Fruit fly (Drosophila melanogaster) whole organism, embryonic: Measurements from ENCODE around the gene Mrgn1.
A peak's percentile ranks its signal among the peaks of the same experiment; 100 is the strongest.

Experiments used
- Ada2b ChIP-seq: fragments of 200-800 bp; sonication (Bioruptor generic); IDR thresholded peaks from 2 replicates; pipeline ENCODE4 v1.3.6; 2022; ENCODE audit warnings: missing biosample characterization, missing genetic modification characterization
- CG13775 ChIP-seq: fragments of 200-800 bp; sonication (Bioruptor generic); optimal IDR thresholded peaks from 3 replicates; lab custom pipeline; 2017; ENCODE audit warnings: missing biosample characterization, mild to moderate bottlenecking, missing genetic modification characterization
- CG16863 ChIP-seq: fragments of 200-800 bp; sonication (Bioruptor generic); optimal IDR thresholded peaks from 3 replicates; lab custom pipeline; 2016; ENCODE audit warnings: missing biosample characterization, missing genetic modification characterization
- CG17385 ChIP-seq: fragments of 200-800 bp; sonication (Bioruptor generic); optimal IDR thresholded peaks from 3 replicates; lab custom pipeline; 2018; ENCODE audit warnings: missing biosample characterization, mild to moderate bottlenecking, missing genetic modification characterization
- CG18011 ChIP-seq: fragments of 200-800 bp; sonication (Bioruptor generic); optimal IDR thresholded peaks from 2 replicates; lab custom pipeline; 2017; ENCODE audit warnings: missing biosample characterization, missing genetic modification characterization, mild to moderate bottlenecking, moderate library complexity, missing genotype
- CG1832 ChIP-seq: fragments of 200-800 bp; sonication (Bioruptor generic); optimal IDR thresholded peaks from 2 replicates; lab custom pipeline; 2017; ENCODE audit warnings: missing biosample characterization, mild to moderate bottlenecking, missing genetic modification characterization, inconsistent platforms
- CG18619 ChIP-seq: fragments of 200-800 bp; sonication (Bioruptor generic); optimal IDR thresholded peaks from 3 replicates; lab custom pipeline; 2017; ENCODE audit warnings: missing biosample characterization, mild to moderate bottlenecking, missing genetic modification characterization
- CG3281 ChIP-seq: fragments of 200-800 bp; sonication (Bioruptor generic); optimal IDR thresholded peaks from 3 replicates; lab custom pipeline; 2017; ENCODE audit warnings: missing biosample characterization, mild to moderate bottlenecking, missing genetic modification characterization
- CG33557 ChIP-seq: fragments of 200-800 bp; sonication (Bioruptor generic); optimal IDR thresholded peaks from 2 replicates; lab custom pipeline; 2019; ENCODE audit warnings: missing biosample characterization, mild to moderate bottlenecking, missing genetic modification characterization, moderate library complexity
- CG34224 ChIP-seq: fragments of 200-800 bp; sonication (Bioruptor generic); IDR thresholded peaks from 3 replicates; pipeline ENCODE4 v1.3.6; 2022; ENCODE audit warnings: missing biosample characterization, missing genetic modification characterization; ENCODE audit not compliant: partially characterized antibody
- CG34422 ChIP-seq: fragments of 200-800 bp; sonication (Bioruptor generic); IDR thresholded peaks from 3 replicates; pipeline ENCODE4 v1.3.6; 2022; ENCODE audit warnings: missing biosample characterization, missing genetic modification characterization
- CG4360 ChIP-seq: fragments of 200-800 bp; sonication (Bioruptor generic); IDR thresholded peaks from 2 replicates; pipeline ENCODE4 v1.3.6; 2022; ENCODE audit warnings: missing biosample characterization, missing genetic modification characterization
- CG4617 ChIP-seq: fragments of 200-800 bp; sonication (Bioruptor generic); optimal IDR thresholded peaks from 3 replicates; lab custom pipeline; 2016; ENCODE audit warnings: missing biosample characterization, missing genetic modification characterization, borderline replicate concordance
- CG4854 ChIP-seq: fragments of 200-800 bp; sonication (Bioruptor generic); optimal IDR thresholded peaks from 2 replicates; lab custom pipeline; 2016; ENCODE audit warnings: missing biosample characterization, missing genetic modification characterization, inconsistent platforms
- CG6689 ChIP-seq: fragments of 200-800 bp; sonication (Bioruptor generic); IDR thresholded peaks from 2 replicates; pipeline ENCODE4 v1.3.6; 2022; ENCODE audit warnings: missing biosample characterization, missing genetic modification characterization
- CG6791 ChIP-seq: fragments of 200-800 bp; sonication (Bioruptor generic); IDR thresholded peaks from 3 replicates; pipeline ENCODE4 v1.3.6; 2022; ENCODE audit warnings: missing biosample characterization, missing genetic modification characterization; ENCODE audit not compliant: partially characterized antibody
- CrebB ChIP-seq: fragments of 200-800 bp; sonication (Bioruptor generic); optimal IDR thresholded peaks from 3 replicates; lab custom pipeline; 2018; ENCODE audit warnings: missing biosample characterization, mild to moderate bottlenecking, missing genetic modification characterization
- Deaf1 ChIP-seq: fragments of 200-800 bp; optimal IDR thresholded peaks from 3 replicates; lab custom pipeline; 2019; ENCODE audit warnings: missing biosample characterization, mild to moderate bottlenecking, missing genetic modification characterization, moderate library complexity
- Dp ChIP-seq: fragments of 200-800 bp; sonication (Bioruptor generic); optimal IDR thresholded peaks from 2 replicates; lab custom pipeline; 2018; ENCODE audit warnings: missing biosample characterization, mild to moderate bottlenecking, missing genetic modification characterization, moderate library complexity
- Dref ChIP-seq: fragments of 200-800 bp; sonication (Bioruptor generic); IDR thresholded peaks from 2 replicates; pipeline ENCODE4 v1.3.6; 2022; ENCODE audit warnings: missing biosample characterization, missing genetic modification characterization
- E2f1 ChIP-seq: fragments of 200-800 bp; sonication (Bioruptor generic); IDR thresholded peaks from 2 replicates; pipeline ENCODE4 v1.3.6; 2022; ENCODE audit warnings: missing biosample characterization, missing genetic modification characterization
- HmgZ ChIP-seq: fragments of 200-800 bp; sonication (Bioruptor generic); optimal IDR thresholded peaks from 2 replicates; lab custom pipeline; 2018; ENCODE audit warnings: missing biosample characterization, mild to moderate bottlenecking, missing genetic modification characterization
- Hr39 ChIP-seq: fragments of >200 bp; optimal IDR thresholded peaks from 2 replicates; lab custom pipeline; 2017
- Hsf ChIP-seq: fragments of 200-800 bp; sonication (Bioruptor generic); optimal IDR thresholded peaks from 3 replicates; lab custom pipeline; 2016; ENCODE audit warnings: missing biosample characterization, missing genetic modification characterization
- Nf-YC ChIP-seq: fragments of 200-800 bp; optimal IDR thresholded peaks from 3 replicates; lab custom pipeline; 2019; ENCODE audit warnings: missing biosample characterization, mild to moderate bottlenecking, missing genetic modification characterization, moderate library complexity
- Scr ChIP-seq: fragments of 200-800 bp; sonication (Bioruptor generic); IDR thresholded peaks from 2 replicates; pipeline ENCODE4 v1.3.6; 2022; ENCODE audit warnings: missing biosample characterization, missing genetic modification characterization; ENCODE audit not compliant: partially characterized antibody
- Sin3A ChIP-seq: fragments of >200 bp; optimal IDR thresholded peaks from 2 replicates; lab custom pipeline; 2018
- Sox102F ChIP-seq: fragments of 200-800 bp; sonication (Bioruptor generic); optimal IDR thresholded peaks from 2 replicates; lab custom pipeline; 2018; ENCODE audit warnings: missing biosample characterization, mild to moderate bottlenecking, missing genetic modification characterization, moderate library complexity
- bsh ChIP-seq, 2 experiments: fragments of 200-800 bp; sonication (Bioruptor generic); optimal IDR thresholded peaks; 2 replicates each; lab custom pipeline; 2017 to 2018; ENCODE audit warnings: mild to moderate bottlenecking in 2 of 2, missing biosample characterization in 2 of 2, missing genetic modification characterization in 2 of 2, moderate library complexity in 1 of 2
- caup ChIP-seq: fragments of 200-800 bp; sonication (Bioruptor generic); optimal IDR thresholded peaks from 3 replicates; lab custom pipeline; 2017; ENCODE audit warnings: missing biosample characterization, mild to moderate bottlenecking, missing genetic modification characterization, moderate library complexity; ENCODE audit not compliant: severe bottlenecking
- crc ChIP-seq: fragments of 200-800 bp; sonication (Bioruptor generic); optimal IDR thresholded peaks from 2 replicates; lab custom pipeline; 2016; ENCODE audit warnings: missing biosample characterization, missing genetic modification characterization
- cwo ChIP-seq: fragments of 200-800 bp; sonication (Bioruptor generic); optimal IDR thresholded peaks from 3 replicates; lab custom pipeline; 2017; ENCODE audit warnings: missing biosample characterization, missing genetic modification characterization, mild to moderate bottlenecking, moderate library complexity, missing genetic modification reagents
- fd64A ChIP-seq: fragments of 200-800 bp; sonication (Bioruptor generic); optimal IDR thresholded peaks from 3 replicates; lab custom pipeline; 2018; ENCODE audit warnings: missing biosample characterization, mild to moderate bottlenecking, missing genetic modification characterization
- fu2 ChIP-seq: fragments of 200-800 bp; sonication (Bioruptor generic); optimal IDR thresholded peaks from 2 replicates; lab custom pipeline; 2016; ENCODE audit warnings: missing biosample characterization, missing genetic modification characterization
- mirr ChIP-seq: fragments of 200-800 bp; sonication (Bioruptor generic); optimal IDR thresholded peaks from 3 replicates; lab custom pipeline; 2018; ENCODE audit warnings: missing biosample characterization, mild to moderate bottlenecking, missing genetic modification characterization
- mld ChIP-seq: fragments of 200-800 bp; sonication (Bioruptor generic); IDR thresholded peaks from 3 replicates; pipeline ENCODE4 v1.3.6; 2022; ENCODE audit warnings: missing biosample characterization, missing genetic modification characterization; ENCODE audit not compliant: partially characterized antibody
- nerfin-1 ChIP-seq: fragments of 200-800 bp; sonication (Bioruptor generic); optimal IDR thresholded peaks from 3 replicates; lab custom pipeline; 2019; ENCODE audit warnings: missing biosample characterization, mild to moderate bottlenecking, missing genetic modification characterization, moderate library complexity
- nerfin-2 ChIP-seq: fragments of 200-800 bp; sonication (Bioruptor generic); IDR thresholded peaks from 2 replicates; pipeline ENCODE4 v1.3.6; 2022; ENCODE audit warnings: missing biosample characterization, missing genetic modification characterization; ENCODE audit not compliant: partially characterized antibody
- pros ChIP-seq: fragments of 200-800 bp; sonication (Bioruptor generic); optimal IDR thresholded peaks from 3 replicates; lab custom pipeline; 2019; ENCODE audit warnings: missing biosample characterization, mild to moderate bottlenecking, missing genetic modification characterization, moderate library complexity
- pum ChIP-seq: fragments of 200-800 bp; sonication (Bioruptor generic); optimal IDR thresholded peaks from 2 replicates; lab custom pipeline; 2016; ENCODE audit warnings: missing biosample characterization, missing genetic modification characterization
- sim ChIP-seq: fragments of 200-800 bp; sonication (Bioruptor generic); IDR thresholded peaks from 2 replicates; pipeline ENCODE4 v1.3.6; 2022; ENCODE audit warnings: missing biosample characterization, missing genetic modification characterization
- slp2 ChIP-seq: fragments of 200-800 bp; sonication (Bioruptor generic); optimal IDR thresholded peaks from 2 replicates; lab custom pipeline; 2016; ENCODE audit warnings: missing biosample characterization, missing genetic modification characterization
- sqz ChIP-seq: fragments of 200-800 bp; sonication (Bioruptor generic); optimal IDR thresholded peaks from 3 replicates; lab custom pipeline; 2018; ENCODE audit warnings: missing biosample characterization, mild to moderate bottlenecking, missing genetic modification characterization
- stwl ChIP-seq: fragments of 200-800 bp; sonication (Bioruptor generic); optimal IDR thresholded peaks from 3 replicates; lab custom pipeline; 2018; ENCODE audit warnings: missing biosample characterization, mild to moderate bottlenecking, missing genetic modification characterization, moderate library complexity
- tin ChIP-seq: fragments of 200-800 bp; sonication (Bioruptor generic); optimal IDR thresholded peaks from 3 replicates; lab custom pipeline; 2016; ENCODE audit warnings: missing biosample characterization, missing genetic modification characterization
- tio ChIP-seq: fragments of 200-800 bp; sonication (Bioruptor generic); optimal IDR thresholded peaks from 2 replicates; lab custom pipeline; 2017; ENCODE audit warnings: missing biosample characterization, missing genetic modification characterization, inconsistent platforms
- unpg ChIP-seq: fragments of 200-800 bp; sonication (Bioruptor generic); optimal IDR thresholded peaks from 3 replicates; lab custom pipeline; 2018; ENCODE audit warnings: missing biosample characterization, mild to moderate bottlenecking, missing genetic modification characterization, moderate library complexity
- wdn ChIP-seq: fragments of 200-800 bp; sonication (Bioruptor generic); IDR thresholded peaks from 2 replicates; pipeline ENCODE4 v1.3.6; 2022; ENCODE audit warnings: missing biosample characterization, missing genetic modification characterization
- wor ChIP-seq: fragments of 200-800 bp; sonication (Bioruptor generic); IDR thresholded peaks from 2 replicates; pipeline ENCODE4 v1.3.6; 2022; ENCODE audit warnings: missing biosample characterization, missing genetic modification characterization

Gene Mrgn1

DNA sequence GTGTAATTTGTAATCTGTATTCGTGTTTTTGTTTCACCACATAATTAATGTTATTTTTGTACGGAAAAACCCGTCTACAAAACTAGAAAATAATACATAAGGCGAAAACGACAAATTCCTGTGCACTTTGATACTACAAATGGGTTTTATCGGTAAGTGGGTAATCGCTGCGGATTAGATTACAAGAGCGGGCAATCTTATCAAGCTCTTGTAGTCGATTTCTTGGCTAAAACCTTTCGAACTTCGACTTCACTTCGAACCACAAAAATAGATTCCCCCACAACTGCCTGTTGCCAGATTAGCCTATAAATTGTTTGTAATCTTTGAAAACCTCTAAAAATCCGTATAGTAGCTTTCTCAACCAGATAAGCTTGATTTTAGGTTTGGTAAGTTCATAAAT, 19.2 kb upstream of the Mrgn1 start (continued):
- no peak for TF ChIP-seq CG6791 (GFP tag; lab: Robert Waterston, UW)
- TF ChIP-seq CG34224 (GFP tag; lab: Robert Waterston, UW), result no peak
- no peak for TF ChIP-seq sim (GFP tag; lab: Robert Waterston, UW)
- peak; percentile 26 for TF ChIP-seq mirr
- no peak for TF ChIP-seq CG33557 (GFP tag; lab: Kevin White, UChicago)
- TF ChIP-seq pum (GFP tag; lab: Kevin White, UChicago), result no peak

DNA sequence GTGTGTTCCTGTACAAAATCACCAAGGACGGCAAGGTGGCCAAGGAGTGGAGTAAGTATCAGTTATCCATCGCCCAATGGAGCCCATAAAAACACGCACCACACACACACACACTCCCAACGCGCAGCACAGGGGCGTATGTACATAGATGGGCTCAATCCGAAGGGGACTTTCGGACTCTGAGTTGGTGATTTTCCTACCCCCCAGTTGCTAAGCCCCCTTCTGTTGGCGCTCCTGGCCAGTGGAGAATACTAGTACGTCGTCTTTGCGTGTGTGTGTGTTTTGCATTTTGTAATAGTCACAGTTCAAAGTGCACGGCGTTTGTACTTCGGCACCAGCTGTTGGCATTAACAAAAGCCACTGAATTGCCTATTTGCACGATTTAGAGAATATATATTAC, 18.3 kb upstream of the Mrgn1 start:
- TF ChIP-seq CG4854 (GFP tag; lab: Kevin White, UChicago) (peak; percentile 40), CG18619 (GFP tag; lab: Kevin White, UChicago) (peak; percentile 77), unpg (peak; percentile 72), Hsf (peak; percentile 80), pros (GFP tag; lab: Kevin White, UChicago) (no peak), wor (GFP tag; lab: Robert Waterston, UW) (peak; percentile 29; the same call in 1 of the 2 replicates), CG33557 (GFP tag; lab: Kevin White, UChicago) (peak; percentile 21), CG17385 (GFP tag; lab: Kevin White, UChicago) (peak; percentile 76), stwl (tag; lab: Kevin White, UChicago) (no peak), HmgZ (tag; lab: Kevin White, UChicago) (peak; percentile 76), Hr39 (lab: Kevin White, UChicago) (no peak), CG6689 (GFP tag; lab: Robert Waterston, UW) (peak; percentile 43; the same call in 1 of the 2 replicates), fd64A (peak; percentile 15), Dp (no peak), crc (GFP tag; lab: Kevin White, UChicago) (peak; percentile 5), caup (GFP tag; lab: Kevin White, UChicago) (peak; percentile 80), slp2 (GFP tag; lab: Kevin White, UChicago) (peak; percentile 39), bsh (GFP tag; optimal IDR thresholded peaks at IDR 0.05; lab: Kevin White, UChicago) (peak; percentile 75 to 83), fu2 (GFP tag; lab: Kevin White, UChicago) (peak; percentile 66), nerfin-1 (tag; lab: Kevin White, UChicago) (peak; percentile 33), Dref (no peak), Ada2b (GFP tag; lab: Robert Waterston, UW) (peak; percentile 85), sqz (GFP tag; lab: Kevin White, UChicago) (no peak), E2f1 (peak; percentile 63), tin (GFP tag; lab: Kevin White, UChicago) (peak; percentile 85), CG1832 (GFP tag; lab: Kevin White, UChicago) (no peak), CrebB (peak; percentile 62), CG4617 (GFP tag; lab: Kevin White, UChicago) (peak; percentile 55), Sin3A (no peak), cwo (GFP tag; lab: Kevin White, UChicago) (peak; percentile 71), Nf-YC (tag; lab: Kevin White, UChicago) (peak; percentile 63), CG16863 (peak; percentile 72), Sox102F (GFP tag; lab: Kevin White, UChicago) (peak; percentile 77), CG13775 (GFP tag; lab: Kevin White, UChicago) (no peak), Deaf1 (no peak), Scr (no peak), CG3281 (GFP tag; lab: Kevin White, UChicago) (peak; percentile 71), tio (no peak), CG18011 (GFP tag; lab: Kevin White, UChicago) (peak; percentile 46), CG4360 (GFP tag; lab: Robert Waterston, UW) (no peak), mld (GFP tag; lab: Robert Waterston, UW) (no peak), nerfin-2 (no peak), CG34422 (GFP tag; lab: Robert Waterston, UW) (peak; percentile 75), wdn (peak; percentile 65)
